Fruit fly (Drosophila melanogaster) S2 (cell line): Measurements from ENCODE around the gene Nost.

ENCODE experiments used
- CG8478 ChIP-seq: fragments of >200 bp; optimal IDR thresholded peaks from 2 replicates; lab custom pipeline; 2018
- CTCF ChIP-seq, 2 experiments: fragments of >200 bp; optimal IDR thresholded peaks; 2 replicates each; lab custom pipeline; 2018

Nost gene

DNA sequence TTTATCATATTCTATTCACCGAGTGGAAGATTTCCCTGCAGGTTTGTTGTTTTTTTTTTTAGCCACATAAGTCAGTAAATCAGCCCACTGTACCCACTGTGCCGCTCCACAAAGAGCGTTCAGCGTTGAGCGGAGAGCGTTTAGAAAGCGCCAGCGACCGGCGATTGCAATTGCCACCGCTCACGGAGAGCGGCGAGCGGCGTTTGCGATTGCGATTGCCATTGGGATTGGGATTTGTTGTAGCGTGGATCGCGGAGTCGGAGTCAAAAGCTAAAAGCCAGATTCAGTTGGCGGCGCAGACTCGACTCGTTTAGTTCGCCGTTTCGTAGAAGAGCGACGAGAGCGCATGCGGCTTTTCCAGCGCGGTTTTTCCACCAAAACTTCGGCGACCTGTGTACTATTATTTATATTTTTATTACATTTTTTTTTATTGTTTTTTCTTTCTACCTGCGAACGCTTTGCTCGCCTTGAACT is at the start of gene Nost:
Nost (plus strand) TSS at position 306 of the 474 bp plus-strand sequence.
- TF ChIP-seq CG8478 (no peak), CTCF (optimal IDR thresholded peaks at IDR 0.05; lab: Kevin White, UChicago) (no peak)

DNA sequence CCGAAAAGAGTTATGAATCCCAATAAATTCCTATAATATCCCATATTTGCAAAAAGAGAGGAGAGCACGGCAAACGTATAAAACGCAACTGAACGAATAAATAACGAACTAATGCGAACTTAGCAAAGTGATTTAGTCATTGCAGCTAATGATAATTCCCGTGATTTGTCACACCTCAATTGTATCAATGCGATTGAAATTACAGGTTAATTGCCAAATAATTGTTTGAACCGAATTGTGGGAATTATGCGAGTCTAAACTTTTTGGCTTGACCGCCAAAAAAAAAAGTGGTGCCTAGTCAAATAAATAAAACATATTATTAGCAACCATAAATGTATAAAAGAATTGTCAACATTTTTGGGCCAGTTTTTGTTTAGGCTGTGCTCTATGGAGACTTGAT is 45.7 kb upstream of the Nost start, which contains the start of gene CG12662:
CG12662 (minus strand) TSS at position 101 of the 400 bp plus-strand sequence.
- TF ChIP-seq CG8478, result no peak
- no peak for TF ChIP-seq CTCF (optimal IDR thresholded peaks at IDR 0.05; lab: Kevin White, UChicago)

DNA sequence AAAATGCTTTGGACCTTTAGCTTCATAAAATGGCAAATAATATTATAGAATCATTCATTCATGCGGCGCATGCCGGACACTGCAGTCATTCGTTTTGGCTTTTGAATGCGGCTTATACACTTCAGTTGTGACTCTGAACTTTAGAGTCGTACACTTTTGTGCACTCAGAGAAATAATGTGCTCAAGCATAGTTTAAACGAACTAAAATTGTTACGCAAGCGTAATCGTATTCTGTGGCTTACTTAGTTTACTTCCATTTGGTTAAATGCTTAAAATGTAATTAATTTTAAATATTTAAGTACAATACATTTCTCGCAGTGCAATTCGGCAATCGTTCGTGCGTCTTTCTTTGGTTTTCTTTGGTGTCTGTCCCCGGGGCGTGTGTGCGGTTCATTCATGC is 25.7 kb upstream of the Nost start:
- TF ChIP-seq CTCF (optimal IDR thresholded peaks at IDR 0.05; lab: Kevin White, UChicago), result no peak
- TF ChIP-seq CG8478, result no peak

DNA sequence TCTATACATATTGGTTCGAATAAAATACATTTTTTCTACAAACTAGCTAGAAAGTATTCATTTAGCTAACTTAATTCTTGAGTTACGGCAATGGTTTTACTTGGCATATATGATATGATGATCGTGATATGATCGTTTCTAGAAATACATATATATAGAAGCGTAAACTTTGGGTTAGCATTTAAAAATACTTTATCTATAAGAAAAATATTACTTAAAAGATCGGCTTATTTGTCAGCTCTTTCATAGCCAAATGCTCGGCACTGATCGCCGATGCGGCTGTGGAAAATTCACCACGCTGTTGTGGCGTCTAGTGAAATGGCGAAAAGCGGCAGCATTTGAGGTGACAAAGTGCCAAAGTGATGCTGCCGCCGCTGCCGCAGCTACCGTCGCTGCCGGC is 22.8 kb upstream of the Nost start:
- TF ChIP-seq CG8478 (no peak), CTCF (optimal IDR thresholded peaks at IDR 0.05; lab: Kevin White, UChicago) (no peak)

DNA sequence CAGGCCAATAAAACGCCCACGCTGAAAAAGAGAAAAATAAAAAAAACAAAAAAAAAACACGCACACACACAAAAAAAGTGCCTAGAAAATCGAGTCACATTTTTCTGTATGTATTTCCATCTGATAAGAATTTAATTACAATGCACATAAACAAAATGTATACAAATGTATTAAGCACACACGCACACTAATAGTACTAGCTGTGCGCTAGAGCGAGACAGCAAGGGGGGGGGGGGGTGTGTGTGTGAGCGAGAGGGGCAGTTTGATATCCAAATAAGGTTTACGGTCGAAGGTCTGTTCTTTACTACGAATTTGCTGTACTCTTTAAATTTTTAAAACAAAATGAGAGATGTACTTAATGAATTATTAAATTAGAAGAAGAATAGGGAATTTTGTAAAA is 17.3 kb upstream of the Nost start:
- no peak for TF ChIP-seq CG8478

DNA sequence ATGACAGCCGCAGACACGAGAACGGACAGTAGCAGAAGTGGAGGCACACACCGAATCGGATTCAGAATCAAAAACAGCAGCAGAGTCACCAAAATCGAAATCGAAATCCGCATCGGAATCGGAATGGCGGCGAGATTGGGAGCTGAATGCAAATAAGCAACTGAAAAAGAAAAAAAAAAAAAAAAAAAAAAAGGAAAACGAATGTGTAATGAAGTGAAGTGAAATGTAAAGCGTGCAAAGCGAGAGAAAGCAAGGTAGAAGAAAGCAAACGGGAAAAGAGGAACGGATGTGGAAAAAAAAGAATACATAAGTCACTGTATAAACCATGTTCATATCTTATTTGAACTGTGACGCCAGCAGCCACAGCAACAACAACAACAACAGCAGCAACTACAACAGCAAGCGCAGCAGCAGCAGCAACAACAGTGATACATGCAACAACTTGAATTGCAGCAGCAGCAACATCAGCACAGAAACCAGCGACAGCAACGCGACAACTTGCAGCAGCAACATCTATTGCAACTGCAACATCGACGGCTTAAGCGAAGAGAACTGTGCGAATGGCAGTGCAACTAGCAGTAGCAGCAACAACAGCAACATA is 16.6 kb upstream of the Nost start:
- no peak for TF ChIP-seq CG8478
- no peak for TF ChIP-seq CTCF (optimal IDR thresholded peaks at IDR 0.05; lab: Kevin White, UChicago)

DNA sequence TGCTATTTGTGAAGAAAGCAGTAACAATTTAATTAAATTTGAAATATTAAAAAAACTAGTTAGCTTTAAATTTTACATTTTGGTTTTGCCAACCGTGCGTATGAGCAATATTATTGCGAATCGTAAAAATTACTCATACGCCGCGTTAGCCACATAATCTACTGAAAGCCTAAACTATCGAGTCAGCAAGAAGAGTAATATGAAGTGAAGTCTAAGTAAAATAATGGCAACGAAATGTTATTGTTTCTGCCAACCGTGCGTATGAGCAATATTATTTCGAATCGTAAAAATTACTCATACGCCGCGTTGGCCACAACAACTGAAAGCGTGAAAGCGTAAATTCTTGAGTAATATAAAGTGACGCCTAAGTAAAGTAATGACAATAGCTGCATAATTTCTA is 9.9 kb upstream of the Nost start:
- TF ChIP-seq CTCF (optimal IDR thresholded peaks at IDR 0.05; lab: Kevin White, UChicago), result no peak
- TF ChIP-seq CG8478, result no peak

DNA sequence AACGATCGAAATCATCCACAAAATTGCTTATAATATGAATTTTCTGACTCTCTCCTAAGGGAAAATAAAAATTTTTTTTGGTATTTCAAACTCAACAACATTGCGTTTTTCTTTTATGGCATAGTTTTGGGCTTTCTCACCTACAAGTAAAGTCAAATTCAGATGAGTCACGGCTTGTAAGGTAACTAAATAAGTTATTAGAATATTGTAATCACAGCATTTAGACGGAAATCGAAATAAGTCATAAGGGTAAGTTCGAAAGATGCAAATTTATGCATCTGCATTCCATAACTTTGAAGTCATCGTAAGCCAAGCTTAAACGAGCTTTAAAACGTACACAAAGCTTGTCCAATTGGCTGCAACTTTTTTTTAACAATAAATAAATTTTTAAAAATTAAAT is 589 bp upstream of the Nost start:
- no peak for TF ChIP-seq CTCF (optimal IDR thresholded peaks at IDR 0.05; lab: Kevin White, UChicago)
- no peak for TF ChIP-seq CG8478

DNA sequence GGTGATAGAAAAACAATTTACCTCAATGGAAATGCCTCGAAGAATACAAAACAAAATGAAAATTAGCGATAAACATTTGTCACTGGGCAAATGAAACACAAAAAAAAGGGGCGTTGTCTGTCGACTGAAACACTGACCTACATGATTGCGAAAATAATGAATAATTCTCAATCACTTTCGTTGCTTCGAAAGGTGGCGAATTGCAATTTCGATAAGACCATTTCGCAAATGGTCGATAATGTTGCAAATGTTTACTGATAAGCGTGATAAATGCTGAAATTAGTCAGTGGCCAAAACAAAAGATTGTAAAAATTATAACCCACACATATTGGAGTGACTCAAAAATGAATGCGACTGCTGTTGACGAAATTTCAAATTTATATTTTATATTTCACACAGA is 6.1 kb downstream of the Nost start:
- TF ChIP-seq CG8478, result no peak
- no peak for TF ChIP-seq CTCF (optimal IDR thresholded peaks at IDR 0.05; lab: Kevin White, UChicago)

DNA sequence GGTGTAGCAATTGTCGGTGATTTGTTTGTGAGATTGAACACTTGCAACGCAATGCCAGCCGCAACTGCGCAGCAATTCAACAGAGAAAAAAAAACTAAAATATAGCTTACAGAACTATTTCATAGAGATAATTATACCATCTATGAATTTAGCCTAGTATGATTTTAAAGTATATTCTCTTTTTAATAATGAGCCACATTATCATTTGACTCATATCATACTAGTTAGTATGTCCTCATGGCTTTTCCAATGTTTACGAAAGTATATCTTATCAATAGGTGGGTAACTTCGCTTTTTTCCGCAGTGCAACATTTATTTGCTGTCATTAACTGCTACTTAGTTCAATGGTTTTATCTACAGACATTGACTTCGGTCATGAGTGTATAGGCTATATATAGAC is 8.8 kb downstream of the Nost start:
- TF ChIP-seq CTCF (optimal IDR thresholded peaks at IDR 0.05; lab: Kevin White, UChicago) (no peak), CG8478 (no peak)

DNA sequence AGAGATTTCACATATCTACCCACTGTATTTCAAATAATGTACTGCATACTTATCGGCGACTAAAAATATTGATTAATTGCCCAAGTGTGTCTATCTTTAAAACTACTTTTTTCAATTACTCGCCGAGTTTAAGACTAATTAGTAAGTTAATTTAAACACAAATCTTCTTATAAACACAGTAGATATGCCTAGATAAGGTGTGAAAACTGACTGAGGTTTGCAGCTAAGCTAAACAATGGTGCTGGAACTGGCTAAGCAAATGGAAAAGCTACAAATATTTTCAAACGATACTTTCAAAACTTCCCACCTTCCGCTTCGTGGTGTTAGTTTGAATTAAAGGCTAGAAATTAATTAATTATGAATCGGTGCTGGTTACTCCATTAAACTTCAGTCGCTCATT is 10.8 kb downstream of the Nost start:
- TF ChIP-seq CG8478 (no peak), CTCF (optimal IDR thresholded peaks at IDR 0.05; lab: Kevin White, UChicago) (peak; percentile 42 to 61)

DNA sequence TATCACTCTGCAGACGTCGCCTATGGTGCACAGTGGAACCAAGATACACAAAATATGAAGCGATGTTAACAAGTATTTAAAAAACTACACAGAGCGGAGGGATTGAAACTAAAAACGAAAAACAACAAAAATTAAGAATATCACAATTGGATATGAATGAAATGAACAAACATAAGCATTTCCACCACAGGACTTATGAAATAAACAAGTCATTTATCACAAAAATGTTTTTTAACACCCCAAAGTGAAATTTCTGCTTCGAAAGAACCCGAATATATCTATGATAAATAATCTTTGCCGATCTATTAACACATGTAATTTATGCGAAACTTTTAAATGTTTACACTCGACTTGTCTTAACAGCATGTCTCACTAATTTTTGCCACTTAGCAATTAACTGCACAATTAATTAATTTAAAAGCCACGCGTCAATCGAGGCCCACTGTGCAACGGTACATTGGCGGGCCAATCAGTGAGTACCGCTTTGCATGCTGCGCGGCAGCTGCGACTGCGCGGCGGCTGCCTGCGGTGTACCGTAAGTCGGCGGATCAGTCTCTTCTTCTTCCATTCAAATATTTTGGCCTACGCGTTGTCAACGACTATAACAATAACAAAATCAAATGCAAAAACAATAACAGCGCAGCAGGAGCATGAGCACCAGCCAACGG is 11.9 kb downstream of the Nost start:
- no peak for TF ChIP-seq CTCF (optimal IDR thresholded peaks at IDR 0.05; lab: Kevin White, UChicago)
- TF ChIP-seq CG8478, result no peak

DNA sequence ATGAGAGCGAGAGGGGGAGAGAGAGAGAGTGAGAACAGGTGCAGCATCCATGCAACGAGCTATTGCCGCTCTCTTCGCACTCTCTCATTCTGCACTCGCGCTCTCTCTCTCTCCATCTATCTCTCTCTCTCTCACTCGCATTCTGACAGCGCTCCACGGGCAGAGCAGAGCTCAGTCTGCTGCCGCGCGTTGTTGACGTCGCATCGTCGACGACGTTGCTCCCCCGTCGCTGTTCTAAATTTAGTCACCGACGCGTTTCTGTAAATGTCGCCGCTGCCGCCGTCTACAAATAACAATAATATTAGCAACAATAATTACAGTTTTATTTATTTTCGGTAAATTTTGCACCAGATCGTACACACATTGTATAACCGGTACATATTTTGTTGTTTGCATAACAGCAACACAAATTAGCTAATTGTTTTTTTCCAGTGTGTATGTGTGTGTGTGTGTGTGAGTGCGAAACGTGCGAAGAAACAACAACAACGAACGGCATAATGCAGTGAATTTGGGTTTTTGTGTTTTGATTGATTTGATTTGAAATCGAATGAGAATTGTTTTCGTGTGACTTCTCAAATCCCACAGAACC is 12.5 kb downstream of the Nost start:
- TF ChIP-seq CTCF (optimal IDR thresholded peaks at IDR 0.05; lab: Kevin White, UChicago) (peak; percentile 43 to 76), CG8478 (no peak)

DNA sequence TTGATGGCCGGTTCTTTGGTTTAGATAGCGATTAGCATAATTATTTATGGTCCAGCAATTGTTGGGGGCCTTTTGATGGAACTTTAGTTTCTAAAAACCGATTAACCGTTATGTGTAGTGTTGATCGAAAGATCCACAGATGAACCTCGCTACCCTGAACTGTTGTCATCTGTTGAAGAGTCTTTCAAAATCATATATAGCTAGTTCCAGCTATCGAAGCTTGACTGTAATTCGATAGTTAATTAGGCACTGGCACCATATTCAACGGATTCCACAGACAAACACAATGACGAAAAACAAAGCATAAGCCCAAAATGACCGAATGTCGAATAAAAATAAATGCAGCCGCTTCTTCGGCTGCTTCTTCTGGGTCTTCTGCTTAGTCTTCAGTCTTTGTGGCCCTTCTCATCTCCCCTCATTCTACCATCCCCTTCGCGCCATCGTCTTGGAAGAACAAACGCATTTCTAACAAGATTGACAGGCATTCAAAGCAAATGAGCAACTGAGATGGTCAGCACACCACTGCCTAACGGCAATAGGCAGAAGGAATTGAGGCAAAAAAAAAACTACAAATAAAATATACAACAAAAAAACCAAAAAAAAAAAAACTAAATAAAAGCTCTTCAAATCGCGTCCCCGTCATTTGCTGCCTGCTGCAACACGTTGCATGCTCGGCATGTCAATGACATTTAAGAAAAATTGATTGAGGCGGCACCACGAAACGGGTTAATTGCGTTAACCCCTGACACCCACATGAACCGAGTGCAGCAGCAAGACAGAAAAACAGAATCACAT is 13.9 kb downstream of the Nost start:
- TF ChIP-seq CG8478, result no peak
- TF ChIP-seq CTCF (optimal IDR thresholded peaks at IDR 0.05; lab: Kevin White, UChicago), result no peak

DNA sequence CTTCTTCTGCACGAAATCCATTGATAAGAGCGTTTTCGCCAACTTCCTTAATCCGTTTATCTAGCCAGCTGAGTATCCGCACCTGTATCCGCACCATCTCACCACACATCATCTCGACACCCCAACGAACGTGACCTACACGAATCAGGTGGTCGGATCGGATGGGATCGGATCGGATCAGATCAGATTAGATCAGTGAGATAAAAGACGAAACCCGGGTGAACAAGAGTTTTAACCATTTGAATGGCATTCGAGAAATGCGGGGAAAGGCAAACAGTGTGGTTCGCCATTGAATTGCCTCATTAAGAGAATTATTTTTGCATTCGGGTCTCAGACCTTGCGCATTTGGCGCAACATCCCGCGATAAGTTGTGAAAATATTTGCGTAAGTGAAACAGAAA is 14.9 kb downstream of the Nost start:
- TF ChIP-seq CTCF (optimal IDR thresholded peaks at IDR 0.05; lab: Kevin White, UChicago) (no peak), CG8478 (no peak)
